Worm (Caenorhabditis elegans): ENCODE data around the gene npr-31.

npr-31 gene

DNA sequence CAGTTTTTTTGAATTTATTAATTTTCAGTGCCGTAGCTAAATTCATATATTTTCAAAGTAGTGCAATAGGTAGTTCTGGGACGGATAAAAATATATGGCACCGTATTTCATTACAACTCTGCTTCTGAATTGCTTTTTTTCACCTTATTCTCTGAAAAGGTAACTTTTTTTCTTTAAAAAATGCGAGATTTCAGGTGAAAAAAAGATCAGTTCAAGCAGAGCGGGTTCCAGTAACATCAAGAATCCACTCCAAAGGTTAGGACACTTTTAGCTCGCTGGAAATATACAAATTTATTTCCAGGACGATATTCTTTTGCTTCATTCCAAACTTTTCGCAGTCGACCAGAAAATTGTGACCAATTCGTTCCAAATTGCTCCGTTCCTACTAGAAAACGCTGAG lies 3.7 kb downstream of the npr-31 start, which contains the start of gene T07F8.1:
Gene T07F8.1 (plus strand): TSS at position 301 of the 400 bp plus-strand sequence.
- no peak for TF ChIP-seq hlh-8 (tag; optimal IDR thresholded peaks at IDR 0.05)
- no peak for TF ChIP-seq ref-2 (tag; optimal IDR thresholded peaks at IDR 0.05)
- no peak for TF ChIP-seq zip-5 (tag; optimal IDR thresholded peaks at IDR 0.05)
- TF ChIP-seq F13H6.1 (tag; optimal IDR thresholded peaks at IDR 0.05) = no peak
- TF ChIP-seq lin-11 (tag; optimal IDR thresholded peaks at IDR 0.05) = no peak
- no peak for TF ChIP-seq ama-1 (optimal IDR thresholded peaks at IDR 0.05)
- TF ChIP-seq che-1 (tag; optimal IDR thresholded peaks at IDR 0.05) = no peak
- TF ChIP-seq tbx-2 (tag; optimal IDR thresholded peaks at IDR 0.05) = no peak
- TF ChIP-seq ets-4 (tag; optimal IDR thresholded peaks at IDR 0.05) = no peak
- no peak for TF ChIP-seq ztf-16 (tag; optimal IDR thresholded peaks at IDR 0.05)
- TF ChIP-seq ceh-14 (tag; optimal IDR thresholded peaks at IDR 0.05) = no peak
- TF ChIP-seq fax-1 (tag; optimal IDR thresholded peaks at IDR 0.05) = no peak
- TF ChIP-seq sox-4 (tag; optimal IDR thresholded peaks at IDR 0.05) = no peak
- no peak for TF ChIP-seq Y22D7AL.16 (tag; optimal IDR thresholded peaks at IDR 0.05)
- TF ChIP-seq ceh-34 (tag; optimal IDR thresholded peaks at IDR 0.05) = no peak
- TF ChIP-seq elt-2 (tag; optimal IDR thresholded peaks at IDR 0.05) = no peak
- TF ChIP-seq odd-2 (tag; optimal IDR thresholded peaks at IDR 0.05) = no peak
- TF ChIP-seq C38D4.7 (GFP tag; optimal IDR thresholded peaks at IDR 0.05) = no peak
- TF ChIP-seq mec-3 (tag; optimal IDR thresholded peaks at IDR 0.05; ENCODE audit: borderline replicate concordance) = no peak
- TF ChIP-seq pha-4 (tag; optimal IDR thresholded peaks at IDR 0.05) = no peak

DNA sequence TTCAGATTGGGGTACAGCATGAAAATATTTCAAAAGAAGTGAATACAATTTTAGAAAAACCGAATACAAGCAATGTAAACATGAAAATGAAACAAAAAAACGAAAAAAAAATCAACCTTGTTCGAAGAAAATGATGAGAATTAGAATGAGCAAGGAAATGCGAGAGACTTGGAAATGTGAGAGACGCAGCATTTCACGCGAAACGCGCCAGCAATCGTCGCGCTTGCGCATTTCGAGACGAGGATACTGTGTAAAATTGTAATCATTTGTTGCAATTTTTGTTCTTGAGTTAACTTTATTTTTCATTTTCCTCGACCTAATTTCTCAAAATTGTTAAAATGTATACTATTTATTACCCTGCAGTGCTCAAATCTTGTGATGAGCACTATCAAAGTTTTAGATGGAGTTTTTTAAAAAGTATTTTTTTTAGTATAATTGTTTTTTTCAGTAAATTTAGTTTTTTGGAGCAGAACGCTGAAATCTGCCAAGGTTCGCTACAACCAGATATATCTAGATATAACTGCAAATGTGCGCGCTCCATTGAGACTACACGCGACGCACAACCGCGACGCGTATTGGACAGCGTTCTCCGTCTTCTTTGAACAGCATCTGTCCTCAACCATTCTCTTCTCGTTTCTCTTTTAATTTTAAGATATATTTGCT lies 7.7 kb downstream of the npr-31 start, which contains the start of gene fust-1:
Gene fust-1 (plus strand): TSS at position 613 of the 663 bp plus-strand sequence.
- TF ChIP-seq hlh-15 (tag; optimal IDR thresholded peaks at IDR 0.05) (no peak), dmd-4 (tag; optimal IDR thresholded peaks at IDR 0.05; ENCODE audit: borderline replicate concordance) (no peak), dve-1 (tag; optimal IDR thresholded peaks at IDR 0.05) (peak; percentile 80), ceh-19 (GFP tag; optimal IDR thresholded peaks at IDR 0.05) (peak; percentile 42), elt-2 (tag; optimal IDR thresholded peaks at IDR 0.05) (peak; percentile 80), sox-4 (tag; optimal IDR thresholded peaks at IDR 0.05) (peak; percentile 58), che-1 (tag; optimal IDR thresholded peaks at IDR 0.05) (peak; percentile 21), hlh-8 (tag; optimal IDR thresholded peaks at IDR 0.05) (peak; percentile 58), unc-42 (tag; optimal IDR thresholded peaks at IDR 0.05) (peak; percentile 75), rnt-1 (tag; optimal IDR thresholded peaks at IDR 0.05) (peak; percentile 76), nfya-1 (tag; optimal IDR thresholded peaks at IDR 0.05) (peak; percentile 86), ceh-18 (tag; optimal IDR thresholded peaks at IDR 0.05) (peak; percentile 78), nhr-232 (tag; optimal IDR thresholded peaks at IDR 0.05) (peak; percentile 20), C38D4.7 (GFP tag; optimal IDR thresholded peaks at IDR 0.05) (peak; percentile 20), C08G9.2 (tag; optimal IDR thresholded peaks at IDR 0.05) (peak; percentile 57), gmeb-2 (tag; optimal IDR thresholded peaks at IDR 0.05) (peak; percentile 69), ztf-16 (tag; optimal IDR thresholded peaks at IDR 0.05) (peak; percentile 49), unc-55 (GFP tag; optimal IDR thresholded peaks at IDR 0.05) (peak; percentile 23), ceh-34 (tag; optimal IDR thresholded peaks at IDR 0.05) (peak; percentile 76), hlh-13 (GFP tag; optimal IDR thresholded peaks at IDR 0.05) (no peak), pha-2 (tag; optimal IDR thresholded peaks at IDR 0.05) (no peak), tbx-7 (tag; optimal IDR thresholded peaks at IDR 0.05) (peak; percentile 22), unc-86 (tag; optimal IDR thresholded peaks at IDR 0.05) (peak; percentile 70), Y22D7AL.16 (tag; optimal IDR thresholded peaks at IDR 0.05) (peak; percentile 47), zip-5 (tag; optimal IDR thresholded peaks at IDR 0.05) (peak; percentile 23), ref-2 (tag; optimal IDR thresholded peaks at IDR 0.05) (peak; percentile 73), tbx-2 (tag; optimal IDR thresholded peaks at IDR 0.05) (peak; percentile 78), ceh-31 (tag; optimal IDR thresholded peaks at IDR 0.05) (peak; percentile 76), ama-1 (optimal IDR thresholded peaks at IDR 0.05) (no peak), madf-2 (tag; optimal IDR thresholded peaks at IDR 0.05) (peak; percentile 74), K02D7.2 (tag; optimal IDR thresholded peaks at IDR 0.05) (peak; percentile 37), syd-9 (tag; optimal IDR thresholded peaks at IDR 0.05) (peak; percentile 55), pag-3 (tag; optimal IDR thresholded peaks at IDR 0.05; ENCODE audit: borderline replicate concordance) (no peak), ceh-9 (tag; optimal IDR thresholded peaks at IDR 0.05) (no peak), pqm-1 (tag; optimal IDR thresholded peaks at IDR 0.05) (no peak), fkh-6 (tag; optimal IDR thresholded peaks at IDR 0.05) (peak; percentile 23), F13H6.1 (tag; optimal IDR thresholded peaks at IDR 0.05) (peak; percentile 6), ahr-1 (tag; optimal IDR thresholded peaks at IDR 0.05) (no peak), ceh-45 (GFP tag; IDR thresholded peaks at IDR 0.05) (0 out of 2 replicates have a peak, but pooled peaks have one; percentile 40), ceh-30 (tag; optimal IDR thresholded peaks at IDR 0.05) (peak; percentile 34), ttx-3 (tag; optimal IDR thresholded peaks at IDR 0.05) (peak; percentile 72), pros-1 (tag; optimal IDR thresholded peaks at IDR 0.05) (peak; percentile 60)

All from whole organism, late embryonic.